Fruit fly (Drosophila melanogaster): ENCODE measurements around the gene CG14200.

DNA sequence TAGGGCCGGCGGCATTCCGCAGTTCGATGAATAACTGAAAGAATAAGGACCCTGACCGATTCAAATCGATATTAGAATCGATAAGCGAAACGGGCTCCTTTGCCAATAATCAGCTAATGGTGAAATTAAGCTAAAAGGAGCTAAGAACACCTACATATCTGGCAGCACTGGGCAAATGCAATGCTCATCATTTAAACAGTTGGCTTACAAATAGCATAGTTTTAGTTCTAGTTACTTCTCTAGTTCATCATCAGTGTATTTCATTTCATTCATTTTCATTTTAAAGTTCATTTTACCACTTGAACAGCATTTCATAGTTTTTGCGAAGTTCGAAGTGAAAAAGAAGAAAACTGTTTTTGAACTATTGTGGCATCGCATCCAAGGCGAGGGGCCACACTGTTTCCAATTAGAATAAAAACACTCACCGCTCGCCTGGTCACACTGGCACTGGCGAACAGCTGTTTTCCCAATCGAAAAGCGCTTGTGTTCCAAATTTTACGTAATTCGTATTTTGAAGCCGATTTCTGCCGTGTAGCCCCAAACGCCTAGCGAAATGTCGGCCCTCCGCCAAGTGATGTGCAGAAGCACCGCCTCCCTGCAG lies 3.2 kb upstream of the CG14200 start, which contains the start of the genes pcm and ND-18:
- no peak for TF ChIP-seq Hr39 (GFP tag; optimal IDR thresholded peaks at IDR 0.05)
- TF ChIP-seq Sox15 (GFP tag; optimal IDR thresholded peaks at IDR 0.05): no peak
- TF ChIP-seq Eip78C (GFP tag): no peak
- no peak for TF ChIP-seq CG10631 (GFP tag; optimal IDR thresholded peaks at IDR 0.05)
- TF ChIP-seq CG9139 (GFP tag; optimal IDR thresholded peaks at IDR 0.05): no peak

All from whole organism, prepupa.